Fruit fly (Drosophila melanogaster) whole organism, embryonic: Measurements from ENCODE around the gene Gr93d.

ENCODE experiments used
- CG10267 ChIP-seq: fragments of 200-800 bp; sonication (Bioruptor generic); optimal IDR thresholded peaks from 2 replicates; lab custom pipeline; 2018; ENCODE audit warnings: missing biosample characterization, mild to moderate bottlenecking, missing genetic modification characterization, moderate library complexity
- CG11093 ChIP-seq: fragments of 200-800 bp; sonication (Bioruptor generic); IDR thresholded peaks from 3 replicates; pipeline ENCODE4 v1.3.6; 2022; ENCODE audit warnings: missing biosample characterization, missing genetic modification characterization
- CG11504 ChIP-seq: fragments of 200-800 bp; sonication (Bioruptor generic); optimal IDR thresholded peaks from 3 replicates; lab custom pipeline; 2019; ENCODE audit warnings: missing biosample characterization, mild to moderate bottlenecking, missing genetic modification characterization, moderate library complexity
- CG1233 ChIP-seq: fragments of 200-800 bp; sonication (Bioruptor generic); optimal IDR thresholded peaks from 4 replicates; lab custom pipeline; 2018; ENCODE audit warnings: missing biosample characterization, mild to moderate bottlenecking, missing genetic modification characterization
- CG13287 ChIP-seq: fragments of 200-800 bp; sonication (Bioruptor generic); IDR thresholded peaks from 2 replicates; pipeline ENCODE4 v1.3.6; 2022; ENCODE audit warnings: missing biosample characterization, missing genetic modification characterization; ENCODE audit not compliant: partially characterized antibody
- CG13424 ChIP-seq: fragments of 200-800 bp; sonication (Bioruptor generic); optimal IDR thresholded peaks from 2 replicates; lab custom pipeline; 2019; ENCODE audit warnings: missing biosample characterization, mild to moderate bottlenecking, missing genetic modification characterization, moderate library complexity
- CG15601 ChIP-seq: fragments of 200-800 bp; sonication (Bioruptor generic); optimal IDR thresholded peaks from 3 replicates; lab custom pipeline; 2019; ENCODE audit warnings: missing biosample characterization, mild to moderate bottlenecking, missing genetic modification characterization, moderate library complexity
- CG17361 ChIP-seq: fragments of 200-800 bp; sonication (Bioruptor generic); IDR thresholded peaks from 3 replicates; pipeline ENCODE4 v1.3.6; 2022; ENCODE audit warnings: missing biosample characterization, missing genetic modification characterization
- CG2120 ChIP-seq: fragments of 200-800 bp; sonication (Bioruptor generic); optimal IDR thresholded peaks from 3 replicates; lab custom pipeline; 2016; ENCODE audit warnings: missing biosample characterization, missing genetic modification characterization
- CG2712 ChIP-seq: fragments of 200-800 bp; optimal IDR thresholded peaks from 3 replicates; lab custom pipeline; 2019; ENCODE audit warnings: missing biosample characterization, mild to moderate bottlenecking, missing genetic modification characterization, moderate library complexity
- CG31441 ChIP-seq: fragments of 200-800 bp; sonication (Bioruptor generic); IDR thresholded peaks from 2 replicates; pipeline ENCODE4 v1.3.6; 2022; ENCODE audit warnings: missing biosample characterization, missing genetic modification characterization
- CG3163 ChIP-seq: fragments of 200-800 bp; sonication (Bioruptor generic); optimal IDR thresholded peaks from 3 replicates; lab custom pipeline; 2016; ENCODE audit warnings: missing biosample characterization, missing genetic modification characterization
- CG3281 ChIP-seq: fragments of 200-800 bp; sonication (Bioruptor generic); optimal IDR thresholded peaks from 3 replicates; lab custom pipeline; 2017; ENCODE audit warnings: missing biosample characterization, mild to moderate bottlenecking, missing genetic modification characterization
- CG4617 ChIP-seq: fragments of 200-800 bp; sonication (Bioruptor generic); optimal IDR thresholded peaks from 3 replicates; lab custom pipeline; 2016; ENCODE audit warnings: missing biosample characterization, missing genetic modification characterization, borderline replicate concordance
- CG6791 ChIP-seq: fragments of 200-800 bp; sonication (Bioruptor generic); IDR thresholded peaks from 3 replicates; pipeline ENCODE4 v1.3.6; 2022; ENCODE audit warnings: missing biosample characterization, missing genetic modification characterization; ENCODE audit not compliant: partially characterized antibody
- CG6854 ChIP-seq: fragments of 200-800 bp; sonication (Bioruptor generic); optimal IDR thresholded peaks from 3 replicates; lab custom pipeline; 2017; ENCODE audit warnings: missing biosample characterization, mild to moderate bottlenecking, missing genetic modification characterization
- CG7928 ChIP-seq: fragments of 200-800 bp; sonication (Bioruptor generic); optimal IDR thresholded peaks from 2 replicates; lab custom pipeline; 2017; ENCODE audit warnings: missing biosample characterization, mild to moderate bottlenecking, missing genetic modification characterization
- CG9437 ChIP-seq: fragments of 200-800 bp; sonication (Bioruptor generic); optimal IDR thresholded peaks from 2 replicates; lab custom pipeline; 2018; ENCODE audit warnings: missing biosample characterization, mild to moderate bottlenecking, missing genetic modification characterization
- CG9932 ChIP-seq: fragments of 200-800 bp; sonication (Bioruptor generic); IDR thresholded peaks from 2 replicates; pipeline ENCODE4 v1.3.6; 2022; ENCODE audit warnings: missing biosample characterization, missing genetic modification characterization
- Dek ChIP-seq: fragments of 200-800 bp; sonication (Bioruptor generic); optimal IDR thresholded peaks from 3 replicates; lab custom pipeline; 2019; ENCODE audit warnings: missing biosample characterization, mild to moderate bottlenecking, missing genetic modification characterization, moderate library complexity
- Doc3 ChIP-seq: fragments of 200-800 bp; sonication (Bioruptor generic); IDR thresholded peaks from 3 replicates; pipeline ENCODE4 v1.3.6; 2022; ENCODE audit warnings: missing biosample characterization, missing genetic modification characterization; ENCODE audit not compliant: partially characterized antibody
- Dp ChIP-seq: fragments of 200-800 bp; sonication (Bioruptor generic); optimal IDR thresholded peaks from 2 replicates; lab custom pipeline; 2018; ENCODE audit warnings: missing biosample characterization, mild to moderate bottlenecking, missing genetic modification characterization, moderate library complexity
- E2f2 ChIP-seq: fragments of 200-800 bp; sonication (Bioruptor generic); IDR thresholded peaks from 2 replicates; pipeline ENCODE4 v1.3.6; 2022; ENCODE audit warnings: missing biosample characterization, missing genetic modification characterization
- Ets97D ChIP-seq: fragments of 200-800 bp; sonication (Bioruptor generic); optimal IDR thresholded peaks from 3 replicates; lab custom pipeline; 2016; ENCODE audit warnings: missing biosample characterization, missing genetic modification characterization
- Hsf ChIP-seq: fragments of 200-800 bp; sonication (Bioruptor generic); optimal IDR thresholded peaks from 3 replicates; lab custom pipeline; 2016; ENCODE audit warnings: missing biosample characterization, missing genetic modification characterization
- Mrtf ChIP-seq: fragments of 200-800 bp; sonication (Bioruptor generic); IDR thresholded peaks from 3 replicates; pipeline ENCODE4 v1.3.6; 2022; ENCODE audit warnings: missing biosample characterization, missing genetic modification characterization
- Poxn ChIP-seq: fragments of 200-800 bp; sonication (Bioruptor generic); IDR thresholded peaks from 2 replicates; pipeline ENCODE4 v1.3.6; 2022; ENCODE audit warnings: missing biosample characterization, missing genetic modification characterization
- Xbp1 ChIP-seq: fragments of 200-800 bp; sonication (Bioruptor generic); optimal IDR thresholded peaks from 3 replicates; lab custom pipeline; 2016; ENCODE audit warnings: missing biosample characterization, mild to moderate bottlenecking, missing genetic modification characterization
- ap ChIP-seq: fragments of 200-800 bp; sonication (Bioruptor generic); IDR thresholded peaks from 2 replicates; pipeline ENCODE4 v1.3.6; 2022; ENCODE audit warnings: missing biosample characterization, missing genetic modification characterization
- bbx ChIP-seq: fragments of 200-800 bp; sonication (Bioruptor generic); IDR thresholded peaks from 2 replicates; pipeline ENCODE4 v1.3.6; 2022; ENCODE audit warnings: missing biosample characterization, missing genetic modification characterization; ENCODE audit not compliant: partially characterized antibody
- ci ChIP-seq: fragments of 200-800 bp; sonication (Bioruptor generic); IDR thresholded peaks from 3 replicates; pipeline ENCODE4 v1.3.6; 2022; ENCODE audit warnings: missing biosample characterization, missing genetic modification characterization
- gem ChIP-seq: fragments of 200-800 bp; sonication (Bioruptor generic); optimal IDR thresholded peaks from 2 replicates; lab custom pipeline; 2019; ENCODE audit warnings: missing biosample characterization, mild to moderate bottlenecking, missing genetic modification characterization, moderate library complexity
- gfzf ChIP-seq: fragments of 200-800 bp; sonication (Bioruptor generic); optimal IDR thresholded peaks from 2 replicates; lab custom pipeline; 2016; ENCODE audit warnings: missing biosample characterization, mild to moderate bottlenecking, missing genetic modification characterization, moderate library complexity
- hkb ChIP-seq, 2 experiments: fragments of 200-800 bp in 1 of 2; fragments of >200 bp in 1 of 2; sonication (Bioruptor generic) in 1 of 2; IDR thresholded peaks in 1 of 2; optimal IDR thresholded peaks in 1 of 2; 2 replicates each; pipeline versions ENCODE4 v1.3.6 to Lab custom; 2017 to 2022; ENCODE audit warnings: missing biosample characterization in 1 of 2, missing genetic modification characterization in 1 of 2
- insv ChIP-seq, 2 experiments: fragments of 200-800 bp; sonication (Bioruptor generic); optimal IDR thresholded peaks; 3 replicates each; lab custom pipeline; 2016 to 2018; ENCODE audit warnings: missing biosample characterization in 2 of 2, missing genetic modification characterization in 2 of 2
- inv ChIP-seq: fragments of 200-800 bp; sonication (Bioruptor generic); IDR thresholded peaks from 2 replicates; pipeline ENCODE4 v1.3.6; 2022; ENCODE audit warnings: missing biosample characterization, missing genetic modification characterization; ENCODE audit not compliant: partially characterized antibody
- knrl ChIP-seq: fragments of 200-800 bp; sonication (Bioruptor generic); IDR thresholded peaks from 3 replicates; pipeline ENCODE4 v1.3.6; 2022; ENCODE audit warnings: missing biosample characterization, missing genetic modification characterization; ENCODE audit not compliant: partially characterized antibody
- lab ChIP-seq: fragments of 200-800 bp; sonication (Bioruptor generic); optimal IDR thresholded peaks from 3 replicates; lab custom pipeline; 2017; ENCODE audit warnings: missing biosample characterization, missing genetic modification characterization, mild to moderate bottlenecking, moderate library complexity, missing genetic modification reagents
- lilli ChIP-seq: fragments of 200-800 bp; sonication (Bioruptor generic); optimal IDR thresholded peaks from 3 replicates; lab custom pipeline; 2016; ENCODE audit warnings: missing biosample characterization, missing genetic modification characterization
- mam ChIP-seq: fragments of 200-800 bp; sonication (Bioruptor generic); optimal IDR thresholded peaks from 3 replicates; lab custom pipeline; 2016; ENCODE audit warnings: missing biosample characterization, missing genetic modification characterization
- pita ChIP-seq: fragments of 200-800 bp; sonication (Bioruptor generic); optimal IDR thresholded peaks from 2 replicates; lab custom pipeline; 2017; ENCODE audit warnings: missing biosample characterization, mild to moderate bottlenecking, missing genetic modification characterization
- pzg ChIP-seq: fragments of 200-800 bp; sonication (Bioruptor generic); optimal IDR thresholded peaks from 3 replicates; lab custom pipeline; 2018; ENCODE audit warnings: missing biosample characterization, mild to moderate bottlenecking, missing genetic modification characterization, moderate library complexity
- row ChIP-seq: fragments of 200-800 bp; sonication (Bioruptor generic); IDR thresholded peaks from 3 replicates; pipeline ENCODE4 v1.3.6; 2022; ENCODE audit warnings: missing biosample characterization, missing genetic modification characterization
- sd ChIP-seq: fragments of 200-800 bp; sonication (Bioruptor generic); optimal IDR thresholded peaks from 3 replicates; lab custom pipeline; 2018; ENCODE audit warnings: missing biosample characterization, mild to moderate bottlenecking, missing genetic modification characterization, moderate library complexity
- shn ChIP-seq: fragments of 200-800 bp; sonication (Bioruptor generic); optimal IDR thresholded peaks from 3 replicates; lab custom pipeline; 2016; ENCODE audit warnings: missing biosample characterization, missing genetic modification characterization
- slbo ChIP-seq: fragments of 200-800 bp; sonication (Bioruptor generic); IDR thresholded peaks from 2 replicates; pipeline ENCODE4 v1.3.6; 2022; ENCODE audit warnings: missing biosample characterization, missing genetic modification characterization
- stwl ChIP-seq: fragments of 200-800 bp; sonication (Bioruptor generic); optimal IDR thresholded peaks from 3 replicates; lab custom pipeline; 2018; ENCODE audit warnings: missing biosample characterization, mild to moderate bottlenecking, missing genetic modification characterization, moderate library complexity
- trem ChIP-seq: fragments of 200-800 bp; optimal IDR thresholded peaks from 3 replicates; lab custom pipeline; 2019; ENCODE audit warnings: missing biosample characterization, mild to moderate bottlenecking, missing genetic modification characterization, moderate library complexity
- zfh2 ChIP-seq: fragments of 200-800 bp; sonication (Bioruptor generic); optimal IDR thresholded peaks from 2 replicates; lab custom pipeline; 2016; ENCODE audit warnings: missing biosample characterization, missing genetic modification characterization

Gr93d gene

dm6 chr3R:21822562-21822933 lies 23.9 kb downstream of the Gr93d start, which contains the start of gene CASK:
CASK (minus strand) TSS chr3R:21822674.
- peak; percentile 30 for TF ChIP-seq Xbp1 (GFP tag; lab: Kevin White, UChicago)
- peak; percentile 12 for TF ChIP-seq CG3163 (GFP tag; lab: Kevin White, UChicago)
- peak; percentile 15 for TF ChIP-seq CG13424 (tag; lab: Kevin White, UChicago)
- no peak for TF ChIP-seq CG3281
- peak; percentile 21 for TF ChIP-seq zfh2
- TF ChIP-seq CG2120 (GFP tag; lab: Kevin White, UChicago), result peak; percentile 24
- no peak for TF ChIP-seq CG1233 (GFP tag; lab: Kevin White, UChicago)
- TF ChIP-seq ap (GFP tag; lab: Robert Waterston, UW), result no peak
- TF ChIP-seq pita (GFP tag; lab: Kevin White, UChicago), result peak; percentile 33
- no peak for TF ChIP-seq CG9437 (GFP tag; lab: Kevin White, UChicago)
- TF ChIP-seq CG15601, result peak; percentile 11
- peak; percentile 57 for TF ChIP-seq hkb (optimal IDR thresholded peaks at IDR 0.05; lab: Kevin White, UChicago)
- no peak for TF ChIP-seq hkb (GFP tag; IDR thresholded peaks at IDR 0.05; lab: Robert Waterston, UW)
- TF ChIP-seq CG11504 (tag; lab: Kevin White, UChicago), result peak; percentile 44
- TF ChIP-seq CG31441, result 0 out of 2 replicates have a peak, but pooled peaks have one; percentile 51
- TF ChIP-seq Ets97D (GFP tag; lab: Kevin White, UChicago), result peak; percentile 57
- peak; percentile 17 for TF ChIP-seq Dek (tag; lab: Kevin White, UChicago)
- TF ChIP-seq CG2712 (tag; lab: Kevin White, UChicago), result peak; percentile 14
- no peak for TF ChIP-seq CG11093 (GFP tag; lab: Robert Waterston, UW)
- TF ChIP-seq row, result peak; percentile 73
- TF ChIP-seq E2f2 (GFP tag; lab: Robert Waterston, UW), result peak; percentile 90
- TF ChIP-seq lab (GFP tag; lab: Kevin White, UChicago), result peak; percentile 15
- TF ChIP-seq CG9932 (GFP tag; lab: Robert Waterston, UW), result 0 out of 2 replicates have a peak, but pooled peaks have one; percentile 29
- TF ChIP-seq knrl (GFP tag; lab: Robert Waterston, UW), result peak; percentile 60
- peak; percentile 29 for TF ChIP-seq CG13287 (GFP tag; lab: Robert Waterston, UW)
- no peak for TF ChIP-seq CG6791
- no peak for TF ChIP-seq ci (GFP tag; lab: Robert Waterston, UW)
- TF ChIP-seq mam (GFP tag; lab: Kevin White, UChicago), result peak; percentile 0
- peak; percentile 94 for TF ChIP-seq CG7928 (GFP tag; lab: Kevin White, UChicago)
- TF ChIP-seq CG4617 (GFP tag; lab: Kevin White, UChicago), result peak; percentile 39
- TF ChIP-seq stwl, result peak; percentile 52
- no peak for TF ChIP-seq shn (GFP tag; lab: Kevin White, UChicago)
- no peak for TF ChIP-seq Mrtf (GFP tag; lab: Robert Waterston, UW)
- TF ChIP-seq gfzf, result peak; percentile 86
- peak; percentile 16; the same call in 1 of the 3 replicates for TF ChIP-seq CG17361
- peak; percentile 78 for TF ChIP-seq pzg (GFP tag; lab: Kevin White, UChicago)
- TF ChIP-seq Doc3 (GFP tag; lab: Robert Waterston, UW), result no peak
- TF ChIP-seq gem (tag; lab: Kevin White, UChicago), result peak; percentile 29
- no peak for TF ChIP-seq CG6854 (GFP tag; lab: Kevin White, UChicago)
- TF ChIP-seq Dp (GFP tag; lab: Kevin White, UChicago), result peak; percentile 87
- TF ChIP-seq trem (tag; lab: Kevin White, UChicago), result peak; percentile 33
- TF ChIP-seq Poxn (GFP tag; lab: Robert Waterston, UW), result no peak
- 0 out of 2 replicates have a peak, but pooled peaks have one; percentile 9 for TF ChIP-seq slbo (GFP tag; lab: Robert Waterston, UW)
- TF ChIP-seq lilli, result peak; percentile 2
- no peak for TF ChIP-seq Hsf (GFP tag; lab: Kevin White, UChicago)
- TF ChIP-seq sd, result peak; percentile 63
- peak; percentile 59; the same call in 1 of the 2 replicates for TF ChIP-seq inv (GFP tag; lab: Robert Waterston, UW)
- peak; percentile 17 for TF ChIP-seq CG10267 (tag; lab: Kevin White, UChicago)
- peak; percentile 80 for TF ChIP-seq bbx (GFP tag; lab: Robert Waterston, UW)
- TF ChIP-seq insv (GFP tag; optimal IDR thresholded peaks at IDR 0.05; lab: Kevin White, UChicago), result peak in 1 of 2 experiments; percentile 12
